Worm (Caenorhabditis elegans) whole organism, L1 larva: ENCODE results near the gene C35C5.8.

Experiments
- C34B4.2 ChIP-seq: sonication (generic microtip); optimal IDR thresholded peaks from 2 replicates; lab custom pipeline; 2017; ENCODE audit warnings: mild to moderate bottlenecking, missing genetic modification characterization, missing compliant biosample characterization
- ama-1 ChIP-seq: fragments of 150-350 bp; optimal IDR thresholded peaks from 2 replicates; lab custom pipeline; 2014
- blmp-1 ChIP-seq: fragments of 150-350 bp; optimal IDR thresholded peaks from 2 replicates; lab custom pipeline; 2014; ENCODE audit warnings: missing biosample characterization, missing genetic modification characterization
- efl-3 ChIP-seq: fragments of 200-800 bp; sonication (Bioruptor generic); optimal IDR thresholded peaks from 2 replicates; lab custom pipeline; 2018; ENCODE audit warnings: mild to moderate bottlenecking, missing genetic modification characterization, missing compliant biosample characterization
- elt-2 ChIP-seq: sonication (generic microtip); optimal IDR thresholded peaks from 2 replicates; lab custom pipeline; 2016; ENCODE audit warnings: missing genetic modification characterization, mild to moderate bottlenecking, inconsistent platforms, missing compliant biosample characterization, missing genetic modification reagents
- elt-3 ChIP-seq, 6 experiments: fragments of 150-350 bp in 1 of 6; sonication (generic microtip); optimal IDR thresholded peaks; 2 replicates each; lab custom pipeline; 2017 to 2018; ENCODE audit warnings: missing biosample characterization in 6 of 6, missing genetic modification characterization in 6 of 6, inconsistent platforms in 1 of 6
- lin-13 ChIP-seq: fragments of 150-350 bp; optimal IDR thresholded peaks from 2 replicates; lab custom pipeline; 2014; ENCODE audit warnings: missing biosample characterization, missing genetic modification reagents, missing genetic modification characterization
- nhr-11 ChIP-seq: fragments of 150-350 bp; optimal IDR thresholded peaks from 2 replicates; lab custom pipeline; 2014; ENCODE audit warnings: missing biosample characterization, missing genetic modification characterization
- nhr-76 ChIP-seq: sonication (generic microtip); optimal IDR thresholded peaks from 2 replicates; lab custom pipeline; 2017; ENCODE audit warnings: missing biosample characterization, missing genetic modification characterization
- pag-3 ChIP-seq: sonication (generic microtip); optimal IDR thresholded peaks from 2 replicates; lab custom pipeline; 2017; ENCODE audit warnings: missing genetic modification characterization, mild to moderate bottlenecking, missing compliant biosample characterization, antibody characterized with exemption, borderline replicate concordance; ENCODE audit not compliant: insufficient read depth
- pax-3 ChIP-seq: fragments of 200-800 bp; sonication (Bioruptor generic); optimal IDR thresholded peaks from 2 replicates; lab custom pipeline; 2018; ENCODE audit warnings: mild to moderate bottlenecking, missing genetic modification characterization, moderate library complexity, missing compliant biosample characterization
- skn-1 ChIP-seq: fragments of 150-350 bp; optimal IDR thresholded peaks from 2 replicates; lab custom pipeline; 2014; ENCODE audit warnings: missing biosample characterization, missing genetic modification characterization
- unc-130 ChIP-seq: fragments of 150-350 bp; optimal IDR thresholded peaks from 2 replicates; lab custom pipeline; 2017; ENCODE audit warnings: missing biosample characterization, missing genetic modification characterization, inconsistent platforms
- zag-1 ChIP-seq: fragments of 150-350 bp; optimal IDR thresholded peaks from 2 replicates; lab custom pipeline; 2014; ENCODE audit warnings: missing biosample characterization, missing genetic modification characterization

DNA sequence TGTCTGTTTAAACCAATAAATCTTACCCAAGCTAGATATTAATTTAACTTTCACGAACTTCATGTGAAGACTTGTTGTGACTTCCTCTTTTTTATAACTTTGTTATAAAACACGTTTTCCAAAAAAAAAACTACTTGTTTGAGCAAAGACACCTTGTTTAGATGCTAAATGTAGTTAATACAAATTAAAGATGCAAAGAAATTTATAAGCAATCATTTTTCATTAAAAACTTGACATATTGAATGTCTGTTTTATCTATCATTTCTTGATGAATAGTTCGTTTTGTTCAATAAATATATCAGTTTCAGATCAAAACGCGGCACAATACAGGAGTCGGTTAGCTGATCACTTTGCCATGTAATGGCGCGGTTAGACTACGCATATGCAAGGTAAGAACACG, 38.8 kb downstream of the C35C5.8 start, which contains the start of gene frm-3:
- TF ChIP-seq nhr-11 (tag; lab: Kevin White, UChicago) (no peak), ama-1 (lab: Kevin White, UChicago) (no peak), elt-2 (tag; lab: Kevin White, UChicago) (no peak), pax-3 (no peak), elt-3 (tag; optimal IDR thresholded peaks at IDR 0.05; lab: Kevin White, UChicago) (no peak), efl-3 (GFP tag; lab: Kevin White, UChicago) (no peak), zag-1 (tag; lab: Kevin White, UChicago) (no peak), lin-13 (GFP tag; lab: Kevin White, UChicago) (no peak), blmp-1 (no peak), skn-1 (tag; lab: Kevin White, UChicago) (no peak), nhr-76 (tag; lab: Kevin White, UChicago) (no peak), C34B4.2 (tag; lab: Kevin White, UChicago) (no peak), pag-3 (no peak), unc-130 (tag; lab: Kevin White, UChicago) (no peak)
